Worm (Caenorhabditis elegans) whole organism, mixed stage, embryonic: ENCODE measurements around the gene clp-2.

Experiments
- blmp-1 ChIP-seq: fragments of 150-350 bp; optimal IDR thresholded peaks from 2 replicates; lab custom pipeline; 2014; ENCODE audit warnings: missing biosample characterization, missing genetic modification characterization
- ces-1 ChIP-seq: fragments of 150-350 bp; optimal IDR thresholded peaks from 2 replicates; lab custom pipeline; 2014; ENCODE audit warnings: missing biosample characterization, missing genetic modification reagents, missing genetic modification characterization
- cnd-1 ChIP-seq: fragments of 200-800 bp; sonication (Bioruptor generic); optimal IDR thresholded peaks from 2 replicates; lab custom pipeline; 2018; ENCODE audit warnings: mild to moderate bottlenecking, missing genetic modification characterization, missing compliant biosample characterization
- flh-1 ChIP-seq: fragments of 200-800 bp; sonication (Bioruptor generic); optimal IDR thresholded peaks from 2 replicates; lab custom pipeline; 2018; ENCODE audit warnings: mild to moderate bottlenecking, missing genetic modification characterization, moderate library complexity, missing compliant biosample characterization
- lin-13 ChIP-seq: fragments of 150-350 bp; optimal IDR thresholded peaks from 2 replicates; lab custom pipeline; 2014; ENCODE audit warnings: missing biosample characterization, missing genetic modification characterization
- lsy-2 ChIP-seq: fragments of 150-350 bp; optimal IDR thresholded peaks from 2 replicates; lab custom pipeline; 2014; ENCODE audit warnings: missing biosample characterization, missing genetic modification characterization
- nhr-12 ChIP-seq: fragments of 150-350 bp; optimal IDR thresholded peaks from 2 replicates; lab custom pipeline; 2014; ENCODE audit warnings: missing biosample characterization, missing genetic modification characterization
- nhr-237 ChIP-seq: fragments of 150-350 bp; optimal IDR thresholded peaks from 2 replicates; lab custom pipeline; 2014; ENCODE audit warnings: missing biosample characterization, missing genetic modification characterization
- nhr-28 ChIP-seq: fragments of 150-350 bp; optimal IDR thresholded peaks from 2 replicates; lab custom pipeline; 2014; ENCODE audit warnings: missing biosample characterization, missing genetic modification characterization
- pha-4 ChIP-seq: fragments of 150-350 bp; optimal IDR thresholded peaks from 2 replicates; lab custom pipeline; 2018; ENCODE audit warnings: missing biosample characterization, missing genetic modification reagents, missing genetic modification characterization
- snpc-4 ChIP-seq: fragments of 150-350 bp; optimal IDR thresholded peaks from 2 replicates; lab custom pipeline; 2014; ENCODE audit warnings: missing biosample characterization, missing genetic modification characterization
- unc-62 ChIP-seq: fragments of 150-350 bp; optimal IDR thresholded peaks from 2 replicates; lab custom pipeline; 2014; ENCODE audit warnings: missing biosample characterization, missing genetic modification reagents, missing genetic modification characterization
- ztf-11 ChIP-seq: fragments of 150-350 bp; optimal IDR thresholded peaks from 2 replicates; lab custom pipeline; 2014; ENCODE audit warnings: missing biosample characterization, missing genetic modification characterization

- TF ChIP-seq lin-13 (tag; lab: Kevin White, UChicago) (no peak), unc-62 (no peak), nhr-12 (tag; lab: Kevin White, UChicago) (no peak), blmp-1 (tag; lab: Kevin White, UChicago) (no peak), flh-1 (GFP tag; lab: Kevin White, UChicago) (no peak), cnd-1 (tag; lab: Kevin White, UChicago) (no peak), ztf-11 (tag; lab: Kevin White, UChicago) (no peak), nhr-237 (tag; lab: Kevin White, UChicago) (no peak), lsy-2 (tag; lab: Kevin White, UChicago) (no peak), pha-4 (tag; lab: Kevin White, UChicago) (no peak), nhr-28 (tag; lab: Kevin White, UChicago) (no peak), ces-1 (GFP tag; lab: Kevin White, UChicago) (no peak), snpc-4 (tag; lab: Kevin White, UChicago) (no peak)
Observed at ce11 chrIII:4653912-4654311, 49.9 kb downstream of the clp-2 start.
